Fruit fly (Drosophila melanogaster) whole organism, embryonic: ENCODE data around the gene CG44837.

Experiments
- Ada2b ChIP-seq: fragments of 200-800 bp; sonication (Bioruptor generic); IDR thresholded peaks from 2 replicates; pipeline ENCODE4 v1.3.6; 2022; ENCODE audit warnings: missing biosample characterization, missing genetic modification characterization
- Bdp1 ChIP-seq: fragments of 200-800 bp; sonication (Bioruptor generic); optimal IDR thresholded peaks from 3 replicates; lab custom pipeline; 2016; ENCODE audit warnings: missing biosample characterization, missing genetic modification characterization
- Bgb ChIP-seq: fragments of 200-800 bp; sonication (Bioruptor generic); IDR thresholded peaks from 2 replicates; pipeline ENCODE4 v1.3.6; 2022; ENCODE audit warnings: missing biosample characterization, missing genetic modification characterization; ENCODE audit not compliant: partially characterized antibody
- CG10979 ChIP-seq: fragments of 200-800 bp; sonication (Bioruptor generic); optimal IDR thresholded peaks from 2 replicates; lab custom pipeline; 2018; ENCODE audit warnings: missing biosample characterization, mild to moderate bottlenecking, missing genetic modification characterization, moderate library complexity
- CG11093 ChIP-seq: fragments of 200-800 bp; sonication (Bioruptor generic); IDR thresholded peaks from 3 replicates; pipeline ENCODE4 v1.3.6; 2022; ENCODE audit warnings: missing biosample characterization, missing genetic modification characterization
- CG11504 ChIP-seq: fragments of 200-800 bp; sonication (Bioruptor generic); optimal IDR thresholded peaks from 3 replicates; lab custom pipeline; 2019; ENCODE audit warnings: missing biosample characterization, mild to moderate bottlenecking, missing genetic modification characterization, moderate library complexity
- CG12236 ChIP-seq: fragments of 200-800 bp; sonication (Bioruptor generic); optimal IDR thresholded peaks from 2 replicates; lab custom pipeline; 2016; ENCODE audit warnings: missing biosample characterization, missing genetic modification characterization
- CG12299 ChIP-seq: fragments of 200-800 bp; sonication (Bioruptor generic); optimal IDR thresholded peaks from 2 replicates; lab custom pipeline; 2018; ENCODE audit warnings: missing biosample characterization, mild to moderate bottlenecking, missing genetic modification characterization
- CG13424 ChIP-seq: fragments of 200-800 bp; sonication (Bioruptor generic); optimal IDR thresholded peaks from 2 replicates; lab custom pipeline; 2019; ENCODE audit warnings: missing biosample characterization, mild to moderate bottlenecking, missing genetic modification characterization, moderate library complexity
- CG13894 ChIP-seq: fragments of 200-800 bp; sonication (Bioruptor generic); optimal IDR thresholded peaks from 3 replicates; lab custom pipeline; 2018; ENCODE audit warnings: missing biosample characterization, mild to moderate bottlenecking, missing genetic modification characterization, moderate library complexity
- CG15479 ChIP-seq: fragments of 200-800 bp; sonication (Bioruptor generic); optimal IDR thresholded peaks from 3 replicates; lab custom pipeline; 2019; ENCODE audit warnings: missing biosample characterization, mild to moderate bottlenecking, missing genetic modification characterization, moderate library complexity
- CG16863 ChIP-seq: fragments of 200-800 bp; sonication (Bioruptor generic); optimal IDR thresholded peaks from 3 replicates; lab custom pipeline; 2016; ENCODE audit warnings: missing biosample characterization, missing genetic modification characterization
- CG18011 ChIP-seq: fragments of 200-800 bp; sonication (Bioruptor generic); optimal IDR thresholded peaks from 2 replicates; lab custom pipeline; 2017; ENCODE audit warnings: missing biosample characterization, missing genetic modification characterization, mild to moderate bottlenecking, moderate library complexity, missing genotype
- CG18619 ChIP-seq: fragments of 200-800 bp; sonication (Bioruptor generic); optimal IDR thresholded peaks from 3 replicates; lab custom pipeline; 2017; ENCODE audit warnings: missing biosample characterization, mild to moderate bottlenecking, missing genetic modification characterization
- CG2129 ChIP-seq: fragments of 200-800 bp; sonication (Bioruptor generic); IDR thresholded peaks from 2 replicates; pipeline ENCODE4 v1.3.6; 2022; ENCODE audit warnings: missing biosample characterization, missing genetic modification characterization; ENCODE audit not compliant: partially characterized antibody
- CG2199 ChIP-seq: fragments of 200-800 bp; sonication (Bioruptor generic); IDR thresholded peaks from 3 replicates; pipeline ENCODE4 v1.3.6; 2022; ENCODE audit warnings: missing biosample characterization, missing genetic modification characterization
- CG2889 ChIP-seq: fragments of 200-800 bp; sonication (Bioruptor generic); IDR thresholded peaks from 3 replicates; pipeline ENCODE4 v1.3.6; 2022; ENCODE audit warnings: missing biosample characterization, missing genetic modification characterization
- CG32767 ChIP-seq: fragments of 200-800 bp; sonication (Bioruptor generic); IDR thresholded peaks from 2 replicates; pipeline ENCODE4 v1.3.6; 2022; ENCODE audit warnings: missing biosample characterization, missing genetic modification characterization
- CG4360 ChIP-seq: fragments of 200-800 bp; sonication (Bioruptor generic); IDR thresholded peaks from 2 replicates; pipeline ENCODE4 v1.3.6; 2022; ENCODE audit warnings: missing biosample characterization, missing genetic modification characterization
- CG6175 ChIP-seq: fragments of 200-800 bp; sonication (Bioruptor generic); IDR thresholded peaks from 3 replicates; pipeline ENCODE4 v1.3.6; 2022; ENCODE audit warnings: missing biosample characterization, missing genetic modification characterization
- CG6683 ChIP-seq: fragments of 200-800 bp; sonication (Bioruptor generic); optimal IDR thresholded peaks from 2 replicates; lab custom pipeline; 2017; ENCODE audit warnings: missing biosample characterization, mild to moderate bottlenecking, missing genetic modification characterization, missing genetic modification reagents
- CG6813 ChIP-seq: fragments of 200-800 bp; sonication (Bioruptor generic); optimal IDR thresholded peaks from 2 replicates; lab custom pipeline; 2017; ENCODE audit warnings: missing biosample characterization, missing genetic modification characterization, mild to moderate bottlenecking, moderate library complexity, missing genetic modification reagents
- CG6854 ChIP-seq: fragments of 200-800 bp; sonication (Bioruptor generic); optimal IDR thresholded peaks from 3 replicates; lab custom pipeline; 2017; ENCODE audit warnings: missing biosample characterization, mild to moderate bottlenecking, missing genetic modification characterization
- CG7745 ChIP-seq: fragments of 200-800 bp; sonication (Bioruptor generic); optimal IDR thresholded peaks from 2 replicates; lab custom pipeline; 2018; ENCODE audit warnings: missing biosample characterization, mild to moderate bottlenecking, missing genetic modification characterization, moderate library complexity
- CG8359 ChIP-seq: fragments of 200-800 bp; sonication (Bioruptor generic); optimal IDR thresholded peaks from 2 replicates; lab custom pipeline; 2017; ENCODE audit warnings: missing biosample characterization, mild to moderate bottlenecking, missing genetic modification characterization, borderline replicate concordance
- CG8388 ChIP-seq: fragments of 200-800 bp; sonication (Bioruptor generic); optimal IDR thresholded peaks from 2 replicates; lab custom pipeline; 2019; ENCODE audit warnings: missing biosample characterization, mild to moderate bottlenecking, missing genetic modification characterization, moderate library complexity
- Drgx ChIP-seq: fragments of 200-800 bp; sonication (Bioruptor generic); IDR thresholded peaks from 2 replicates; pipeline ENCODE4 v1.3.6; 2022; ENCODE audit warnings: missing biosample characterization, missing genetic modification characterization
- ERR ChIP-seq: fragments of 200-800 bp; sonication (Bioruptor generic); optimal IDR thresholded peaks from 2 replicates; lab custom pipeline; 2016; ENCODE audit warnings: missing biosample characterization, missing genetic modification characterization
- Hr51 ChIP-seq, 2 experiments: fragments of 200-800 bp; sonication (Bioruptor generic); optimal IDR thresholded peaks; 2 replicates in 1 of 2; 3 replicates in 1 of 2; lab custom pipeline; 2016 to 2018; ENCODE audit warnings: missing biosample characterization in 2 of 2, missing genetic modification characterization in 2 of 2, mild to moderate bottlenecking in 1 of 2, moderate library complexity in 1 of 2
- Hr78 ChIP-seq, 2 experiments: fragments of 200-800 bp in 1 of 2; fragments of >200 bp in 1 of 2; sonication (Bioruptor generic) in 1 of 2; optimal IDR thresholded peaks; 2 replicates each; lab custom pipeline; 2017 to 2019; ENCODE audit warnings: missing biosample characterization in 2 of 2, missing genetic modification characterization in 2 of 2, mild to moderate bottlenecking in 1 of 2, moderate library complexity in 1 of 2
- Mes4 ChIP-seq: fragments of 200-800 bp; sonication (Bioruptor generic); optimal IDR thresholded peaks from 2 replicates; lab custom pipeline; 2016; ENCODE audit warnings: missing biosample characterization, missing genetic modification characterization
- NK7.1 ChIP-seq: fragments of 200-800 bp; sonication (Bioruptor generic); optimal IDR thresholded peaks from 3 replicates; lab custom pipeline; 2016; ENCODE audit warnings: missing biosample characterization, missing genetic modification characterization
- Pdp1 ChIP-seq, 2 experiments: fragments of 200-800 bp; sonication (Bioruptor generic); optimal IDR thresholded peaks; 3 replicates each; lab custom pipeline; 2016; ENCODE audit warnings: missing biosample characterization in 2 of 2, missing genetic modification characterization in 2 of 2, mild to moderate bottlenecking in 1 of 2, moderate library complexity in 1 of 2
- Sox100B ChIP-seq: fragments of 200-800 bp; sonication (Bioruptor generic); optimal IDR thresholded peaks from 3 replicates; lab custom pipeline; 2018; ENCODE audit warnings: missing biosample characterization, mild to moderate bottlenecking, missing genetic modification characterization
- Stat92E ChIP-seq, 3 experiments: fragments of >200 bp in 2 of 3; fragments of 200-800 bp in 1 of 3; sonication (Bioruptor generic) in 1 of 3; optimal IDR thresholded peaks; 2 replicates each; lab custom pipeline; 2017 to 2019; ENCODE audit warnings: missing biosample characterization in 3 of 3, missing genetic modification characterization in 3 of 3, mild to moderate bottlenecking in 1 of 3, moderate library complexity in 1 of 3
- ato ChIP-seq: fragments of 200-800 bp; sonication (Bioruptor generic); IDR thresholded peaks from 2 replicates; pipeline ENCODE4 v1.3.6; 2022; ENCODE audit warnings: missing biosample characterization, missing genetic modification characterization; ENCODE audit not compliant: partially characterized antibody
- dpn ChIP-seq, 2 experiments: fragments of 200-800 bp; sonication (Bioruptor generic); optimal IDR thresholded peaks; 3 replicates each; lab custom pipeline; 2016; ENCODE audit warnings: missing biosample characterization in 2 of 2, missing genetic modification characterization in 2 of 2
- eve ChIP-seq, 2 experiments: fragments of >200 bp; optimal IDR thresholded peaks; 2 replicates each; lab custom pipeline; 2017; ENCODE audit warnings: missing biosample characterization in 2 of 2, missing genetic modification characterization in 2 of 2
- ftz-f1 ChIP-seq: fragments of 200-800 bp; sonication (Bioruptor generic); optimal IDR thresholded peaks from 2 replicates; lab custom pipeline; 2016; ENCODE audit warnings: missing biosample characterization, missing genetic modification characterization
- jigr1 ChIP-seq: fragments of 200-800 bp; sonication (Bioruptor generic); IDR thresholded peaks from 3 replicates; pipeline ENCODE4 v1.3.6; 2022; ENCODE audit warnings: missing biosample characterization, missing genetic modification characterization
- lov ChIP-seq, 2 experiments: fragments of 200-800 bp in 1 of 2; fragments of >200 bp in 1 of 2; sonication (Bioruptor generic) in 1 of 2; IDR thresholded peaks in 1 of 2; optimal IDR thresholded peaks in 1 of 2; 2 replicates in 1 of 2; 3 replicates in 1 of 2; pipeline versions ENCODE4 v1.3.6 to Lab custom; 2017 to 2022; ENCODE audit warnings: missing biosample characterization in 1 of 2, missing genetic modification characterization in 1 of 2
- oc ChIP-seq: fragments of 200-800 bp; sonication (Bioruptor generic); optimal IDR thresholded peaks from 2 replicates; lab custom pipeline; 2018; ENCODE audit warnings: missing biosample characterization, mild to moderate bottlenecking, missing genetic modification characterization, moderate library complexity
- row ChIP-seq: fragments of 200-800 bp; sonication (Bioruptor generic); IDR thresholded peaks from 3 replicates; pipeline ENCODE4 v1.3.6; 2022; ENCODE audit warnings: missing biosample characterization, missing genetic modification characterization
- sens-2 ChIP-seq: fragments of 200-800 bp; sonication (Bioruptor generic); IDR thresholded peaks from 2 replicates; pipeline ENCODE4 v1.3.6; 2022; ENCODE audit warnings: missing biosample characterization, missing genetic modification characterization
- sima ChIP-seq: fragments of 200-800 bp; sonication (Bioruptor generic); optimal IDR thresholded peaks from 2 replicates; lab custom pipeline; 2016; ENCODE audit warnings: missing biosample characterization, missing genetic modification characterization
- zen ChIP-seq: fragments of 200-800 bp; sonication (Bioruptor generic); optimal IDR thresholded peaks from 3 replicates; lab custom pipeline; 2018; ENCODE audit warnings: missing biosample characterization, mild to moderate bottlenecking, missing genetic modification characterization, moderate library complexity

CG44837 gene

DNA sequence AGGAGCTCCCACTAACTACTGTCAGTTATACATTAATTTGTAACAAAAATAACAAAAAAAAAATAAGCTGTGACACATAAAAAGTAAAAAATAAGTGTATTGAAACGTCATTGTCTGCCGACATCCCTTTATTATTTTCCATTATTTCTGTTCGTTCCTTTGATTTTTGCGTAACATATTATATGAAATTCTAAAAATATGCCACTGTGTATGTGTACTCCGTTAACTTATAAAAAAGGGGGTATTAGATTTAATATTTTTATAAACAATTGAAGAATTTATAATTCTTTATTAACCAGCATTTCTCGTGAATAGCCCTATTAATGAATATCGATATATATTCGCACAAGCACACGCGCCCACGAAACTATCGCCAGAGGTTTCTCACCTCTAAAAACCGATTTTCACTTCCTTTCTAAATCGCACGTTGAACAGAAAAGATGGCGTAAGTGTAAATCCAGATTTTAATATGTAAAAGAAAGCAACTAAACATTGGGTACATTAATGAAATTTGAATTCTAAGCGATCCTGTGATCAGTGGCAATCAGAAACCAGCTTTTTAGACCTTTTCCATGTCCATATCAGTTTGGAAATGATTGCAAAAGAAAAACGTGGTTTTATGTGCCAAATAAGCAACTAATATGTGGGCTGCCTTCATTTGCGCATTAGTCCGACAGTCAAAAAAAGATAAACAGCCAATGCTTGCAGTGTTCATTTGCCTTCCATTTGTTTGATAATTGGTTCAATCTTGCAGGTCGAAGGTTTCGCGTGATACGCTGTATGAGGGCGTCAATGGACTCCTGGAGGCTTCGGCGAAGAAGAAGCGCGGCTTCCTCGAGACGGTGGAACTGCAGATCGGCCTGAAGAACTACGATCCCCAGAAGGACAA is 116.0 kb downstream of the CG44837 start, which contains the start of gene RpL10Ab (continued):
- peak; percentile 48; the same call in 1 of the 3 replicates for TF ChIP-seq CG11093 (GFP tag; lab: Robert Waterston, UW)
- TF ChIP-seq Drgx (GFP tag; lab: Robert Waterston, UW): peak; percentile 21; the same call in 1 of the 2 replicates
- TF ChIP-seq NK7.1: no peak
- no peak for TF ChIP-seq CG7745 (tag; lab: Kevin White, UChicago)
- no peak for TF ChIP-seq CG2199 (GFP tag; lab: Robert Waterston, UW)
- TF ChIP-seq row: peak; percentile 84
- peak; percentile 51; the same call in 1 of the 3 replicates for TF ChIP-seq CG6175 (GFP tag; lab: Robert Waterston, UW)
- peak; percentile 59 for TF ChIP-seq Sox100B (GFP tag; lab: Kevin White, UChicago)
- no peak for TF ChIP-seq lov (optimal IDR thresholded peaks at IDR 0.05; lab: Kevin White, UChicago)
- peak; percentile 86 for TF ChIP-seq lov (GFP tag; IDR thresholded peaks at IDR 0.05; lab: Robert Waterston, UW)
- peak; percentile 4; the same call in 1 of the 3 replicates for TF ChIP-seq CG2889 (GFP tag; lab: Robert Waterston, UW)
- TF ChIP-seq CG4360 (GFP tag; lab: Robert Waterston, UW): no peak
- TF ChIP-seq ERR (GFP tag; lab: Kevin White, UChicago): no peak
- TF ChIP-seq CG8388 (GFP tag; lab: Kevin White, UChicago): peak; percentile 50
- no peak; the same call in 1 of the 2 replicates for TF ChIP-seq CG32767
- peak; percentile 69 for TF ChIP-seq Mes4 (GFP tag; lab: Kevin White, UChicago)
- peak; percentile 17 for TF ChIP-seq CG10979
- no peak for TF ChIP-seq CG12236 (GFP tag; lab: Kevin White, UChicago)
- peak; percentile 38; the same call in 1 of the 2 replicates for TF ChIP-seq Ada2b
- peak; percentile 27 for TF ChIP-seq CG16863
- TF ChIP-seq CG18011: peak; percentile 33
- TF ChIP-seq CG6854 (GFP tag; lab: Kevin White, UChicago): no peak
- TF ChIP-seq sens-2 (GFP tag; lab: Robert Waterston, UW): peak; percentile 51; the same call in 1 of the 2 replicates
- TF ChIP-seq CG8359 (GFP tag; lab: Kevin White, UChicago): no peak
- TF ChIP-seq CG6683 (GFP tag; lab: Kevin White, UChicago): peak; percentile 25
- peak; percentile 75 for TF ChIP-seq CG13894 (tag; lab: Kevin White, UChicago)
- peak; percentile 66 for TF ChIP-seq CG2129
- TF ChIP-seq dpn (GFP tag; optimal IDR thresholded peaks at IDR 0.05; lab: Kevin White, UChicago): peak; percentile 19 to 43
- TF ChIP-seq CG12299 (tag; lab: Kevin White, UChicago): peak; percentile 2
- TF ChIP-seq jigr1 (GFP tag; lab: Robert Waterston, UW): no peak; the same call in 1 of the 3 replicates
- TF ChIP-seq CG18619 (GFP tag; lab: Kevin White, UChicago): peak; percentile 64
- peak; percentile 92 for TF ChIP-seq Bgb (GFP tag; lab: Robert Waterston, UW)
- peak; percentile 49 for TF ChIP-seq CG6813 (GFP tag; lab: Kevin White, UChicago)
- TF ChIP-seq sima (GFP tag; lab: Kevin White, UChicago): no peak
- no peak for TF ChIP-seq Stat92E (GFP tag; optimal IDR thresholded peaks at IDR 0.05; lab: Kevin White, UChicago)
- TF ChIP-seq CG15479: no peak
- peak; percentile 61 for TF ChIP-seq CG13424 (tag; lab: Kevin White, UChicago)
- peak; percentile 70 for TF ChIP-seq zen (tag; lab: Kevin White, UChicago)
- TF ChIP-seq Hr78 (GFP tag; optimal IDR thresholded peaks at IDR 0.05; lab: Kevin White, UChicago): no peak
- TF ChIP-seq CG11504: peak; percentile 83
- peak; percentile 77 for TF ChIP-seq ato (GFP tag; lab: Robert Waterston, UW)
- TF ChIP-seq Hr51 (GFP tag; optimal IDR thresholded peaks at IDR 0.05; lab: Kevin White, UChicago): peak; percentile 4 to 38
- peak; percentile 33 to 72 for TF ChIP-seq Pdp1 (GFP tag; optimal IDR thresholded peaks at IDR 0.05; lab: Kevin White, UChicago)
- no peak for TF ChIP-seq eve (GFP tag; optimal IDR thresholded peaks at IDR 0.05; lab: Kevin White, UChicago)
- no peak for TF ChIP-seq oc
- TF ChIP-seq Bdp1 (GFP tag; lab: Kevin White, UChicago): no peak
- no peak for TF ChIP-seq ftz-f1
